Fruit fly (Drosophila melanogaster) whole organism, prepupa: ENCODE data around the gene CG14684.
A peak's percentile ranks its signal among the peaks of the same experiment; 100 is the strongest.

Experiments
- Blimp-1 ChIP-seq: fragments of 200-800 bp; sonication (Bioruptor generic); optimal IDR thresholded peaks from 3 replicates; lab custom pipeline; 2017; ENCODE audit warnings: missing biosample characterization, missing genetic modification characterization, mild to moderate bottlenecking, moderate library complexity, missing genetic modification reagents
- CG10631 ChIP-seq: fragments of 200-800 bp; sonication (Bioruptor generic); optimal IDR thresholded peaks from 2 replicates; lab custom pipeline; 2016; ENCODE audit warnings: missing biosample characterization, missing genetic modification characterization
- CG10669 ChIP-seq: fragments of 200-800 bp; sonication (Bioruptor generic); optimal IDR thresholded peaks from 3 replicates; lab custom pipeline; 2018; ENCODE audit warnings: missing biosample characterization, mild to moderate bottlenecking, missing genetic modification characterization, moderate library complexity
- CG11294 ChIP-seq: fragments of 200-800 bp; sonication (Bioruptor generic); IDR thresholded peaks from 2 replicates; pipeline ENCODE4 v1.3.6; 2022; ENCODE audit warnings: missing biosample characterization, missing genetic modification characterization
- CG11902 ChIP-seq: fragments of 200-800 bp; sonication (Bioruptor generic); optimal IDR thresholded peaks from 3 replicates; lab custom pipeline; 2016; ENCODE audit warnings: missing biosample characterization, missing genetic modification characterization
- CG15336 ChIP-seq: fragments of 200-800 bp; sonication (Bioruptor generic); IDR thresholded peaks from 2 replicates; pipeline ENCODE4 v1.3.6; 2022; ENCODE audit warnings: missing biosample characterization, missing genetic modification characterization
- CG1621 ChIP-seq: fragments of 200-800 bp; sonication (Bioruptor generic); optimal IDR thresholded peaks from 3 replicates; lab custom pipeline; 2018; ENCODE audit warnings: missing biosample characterization, mild to moderate bottlenecking, missing genetic modification characterization
- CG16779 ChIP-seq: fragments of 200-800 bp; sonication (Bioruptor generic); optimal IDR thresholded peaks from 3 replicates; lab custom pipeline; 2017; ENCODE audit warnings: missing biosample characterization, mild to moderate bottlenecking, missing genetic modification characterization
- CG3032 ChIP-seq: fragments of 200-800 bp; optimal IDR thresholded peaks from 2 replicates; lab custom pipeline; 2019; ENCODE audit warnings: missing biosample characterization, mild to moderate bottlenecking, missing genetic modification characterization, moderate library complexity
- CG31627 ChIP-seq: fragments of 200-800 bp; sonication (Bioruptor generic); optimal IDR thresholded peaks from 3 replicates; lab custom pipeline; 2016; ENCODE audit warnings: missing biosample characterization, missing genetic modification characterization
- CG32006 ChIP-seq: fragments of 200-800 bp; sonication (Bioruptor generic); optimal IDR thresholded peaks from 3 replicates; lab custom pipeline; 2017; ENCODE audit warnings: missing biosample characterization, mild to moderate bottlenecking, missing genetic modification characterization
- CG34406 ChIP-seq: fragments of 200-800 bp; sonication (Bioruptor generic); optimal IDR thresholded peaks from 3 replicates; lab custom pipeline; 2016; ENCODE audit warnings: missing biosample characterization, missing genetic modification characterization
- CG4318 ChIP-seq: fragments of 200-800 bp; sonication (Bioruptor generic); optimal IDR thresholded peaks from 3 replicates; lab custom pipeline; 2017; ENCODE audit warnings: missing biosample characterization, mild to moderate bottlenecking, missing genetic modification characterization
- CG6163 ChIP-seq: fragments of 200-800 bp; sonication (Bioruptor generic); IDR thresholded peaks from 3 replicates; pipeline ENCODE4 v1.3.6; 2022; ENCODE audit warnings: missing biosample characterization, missing genetic modification characterization
- CG6276 ChIP-seq: fragments of 200-800 bp; sonication (Bioruptor generic); optimal IDR thresholded peaks from 2 replicates; lab custom pipeline; 2017; ENCODE audit warnings: missing biosample characterization, mild to moderate bottlenecking, missing genetic modification characterization
- CG6792 ChIP-seq: fragments of 200-800 bp; sonication (Bioruptor generic); optimal IDR thresholded peaks from 3 replicates; lab custom pipeline; 2016; ENCODE audit warnings: missing biosample characterization, missing genetic modification characterization
- CG6808 ChIP-seq: fragments of 200-800 bp; sonication (Bioruptor generic); optimal IDR thresholded peaks from 3 replicates; lab custom pipeline; 2017; ENCODE audit warnings: missing biosample characterization, missing genetic modification characterization, mild to moderate bottlenecking, moderate library complexity, missing genetic modification reagents
- CG6854 ChIP-seq: fragments of 200-800 bp; sonication (Bioruptor generic); optimal IDR thresholded peaks from 2 replicates; lab custom pipeline; 2017; ENCODE audit warnings: missing biosample characterization, mild to moderate bottlenecking, missing genetic modification characterization
- CG7368 ChIP-seq: fragments of 200-800 bp; sonication (Bioruptor generic); optimal IDR thresholded peaks from 3 replicates; lab custom pipeline; 2016; ENCODE audit warnings: missing biosample characterization, missing genetic modification characterization
- CG8319 ChIP-seq: fragments of 200-800 bp; sonication (Bioruptor generic); optimal IDR thresholded peaks from 3 replicates; lab custom pipeline; 2016; ENCODE audit warnings: missing biosample characterization, missing genetic modification characterization
- CG8632 ChIP-seq: fragments of 200-800 bp; sonication (Bioruptor generic); optimal IDR thresholded peaks from 3 replicates; lab custom pipeline; 2016; ENCODE audit warnings: missing biosample characterization, missing genetic modification characterization
- CG9139 ChIP-seq: fragments of 200-800 bp; sonication (Bioruptor generic); optimal IDR thresholded peaks from 3 replicates; lab custom pipeline; 2017; ENCODE audit warnings: missing biosample characterization, mild to moderate bottlenecking, missing genetic modification characterization
- Eip75B ChIP-seq: fragments of 200-800 bp; sonication (Bioruptor generic); optimal IDR thresholded peaks from 3 replicates; lab custom pipeline; 2016; ENCODE audit warnings: missing biosample characterization, missing genetic modification characterization
- Eip78C ChIP-seq: fragments of 200-800 bp; sonication (Bioruptor generic); peaks from one replicate; lab custom pipeline; 2016; ENCODE audit warnings: missing biosample characterization, missing genetic modification characterization
- Eip93F ChIP-seq: fragments of 200-800 bp; sonication (Bioruptor generic); optimal IDR thresholded peaks from 2 replicates; lab custom pipeline; 2016; ENCODE audit warnings: missing biosample characterization, mild to moderate bottlenecking, missing genetic modification characterization
- Ets96B ChIP-seq: fragments of 200-800 bp; optimal IDR thresholded peaks from 2 replicates; lab custom pipeline; 2019; ENCODE audit warnings: missing biosample characterization, mild to moderate bottlenecking, missing genetic modification characterization, moderate library complexity
- Hr38 ChIP-seq: sonication (Bioruptor generic); optimal IDR thresholded peaks from 2 replicates; lab custom pipeline; 2016; ENCODE audit warnings: missing biosample characterization, missing genetic modification characterization
- Hr39 ChIP-seq: fragments of 200-800 bp; sonication (Bioruptor generic); optimal IDR thresholded peaks from 2 replicates; lab custom pipeline; 2016; ENCODE audit warnings: missing biosample characterization, missing genetic modification characterization
- Hr4 ChIP-seq: fragments of 200-800 bp; sonication (Bioruptor generic); optimal IDR thresholded peaks from 3 replicates; lab custom pipeline; 2016; ENCODE audit warnings: missing biosample characterization, missing genetic modification characterization
- Lpt ChIP-seq: fragments of 200-800 bp; sonication (Bioruptor generic); optimal IDR thresholded peaks from 3 replicates; lab custom pipeline; 2016; ENCODE audit warnings: missing biosample characterization, missing genetic modification characterization
- Met ChIP-seq: fragments of 200-800 bp; sonication (Bioruptor generic); optimal IDR thresholded peaks from 3 replicates; lab custom pipeline; 2016; ENCODE audit warnings: missing biosample characterization, missing genetic modification characterization
- OdsH ChIP-seq: fragments of 200-800 bp; sonication (Bioruptor generic); optimal IDR thresholded peaks from 3 replicates; lab custom pipeline; 2016; ENCODE audit warnings: missing biosample characterization, missing genetic modification characterization
- Sox102F ChIP-seq: fragments of 200-800 bp; sonication (Bioruptor generic); optimal IDR thresholded peaks from 2 replicates; lab custom pipeline; 2016; ENCODE audit warnings: missing biosample characterization, mild to moderate bottlenecking, missing genetic modification characterization
- Sox14 ChIP-seq: fragments of 200-800 bp; sonication (Bioruptor generic); optimal IDR thresholded peaks from 3 replicates; lab custom pipeline; 2016; ENCODE audit warnings: missing biosample characterization, missing genetic modification characterization
- achi ChIP-seq: fragments of 200-800 bp; sonication (Bioruptor generic); optimal IDR thresholded peaks from 3 replicates; lab custom pipeline; 2016; ENCODE audit warnings: missing biosample characterization, missing genetic modification characterization
- cyc ChIP-seq: fragments of 200-800 bp; sonication (Bioruptor generic); optimal IDR thresholded peaks from 3 replicates; lab custom pipeline; 2016; ENCODE audit warnings: missing biosample characterization, missing genetic modification characterization
- dsx ChIP-seq: fragments of 200-800 bp; optimal IDR thresholded peaks from 3 replicates; lab custom pipeline; 2019; ENCODE audit warnings: missing biosample characterization, mild to moderate bottlenecking, missing genetic modification characterization, moderate library complexity; ENCODE audit not compliant: poor library complexity, severe bottlenecking
- eg ChIP-seq: fragments of 200-800 bp; sonication (Bioruptor generic); IDR thresholded peaks from 3 replicates; pipeline ENCODE4 v1.3.6; 2022; ENCODE audit warnings: missing biosample characterization, missing genetic modification characterization
- esn ChIP-seq: fragments of 200-800 bp; sonication (Bioruptor generic); optimal IDR thresholded peaks from 2 replicates; lab custom pipeline; 2016; ENCODE audit warnings: missing biosample characterization, mild to moderate bottlenecking, missing genetic modification characterization, moderate library complexity
- fd59A ChIP-seq: fragments of 200-800 bp; sonication (Bioruptor generic); optimal IDR thresholded peaks from 2 replicates; lab custom pipeline; 2017; ENCODE audit warnings: missing biosample characterization, mild to moderate bottlenecking, missing genetic modification characterization, missing genetic modification reagents
- fd85E ChIP-seq: fragments of 200-800 bp; sonication (Bioruptor generic); optimal IDR thresholded peaks from 3 replicates; lab custom pipeline; 2016; ENCODE audit warnings: missing biosample characterization, missing genetic modification characterization
- fkh ChIP-seq: fragments of 200-800 bp; sonication (Bioruptor generic); optimal IDR thresholded peaks from 3 replicates; lab custom pipeline; 2017; ENCODE audit warnings: missing biosample characterization, mild to moderate bottlenecking, missing genetic modification characterization, moderate library complexity
- net ChIP-seq: fragments of 200-800 bp; sonication (Bioruptor generic); optimal IDR thresholded peaks from 3 replicates; lab custom pipeline; 2016; ENCODE audit warnings: missing biosample characterization, missing genetic modification characterization
- pdm3 ChIP-seq: fragments of 200-800 bp; sonication (Bioruptor generic); optimal IDR thresholded peaks from 3 replicates; lab custom pipeline; 2016; ENCODE audit warnings: missing biosample characterization, missing genetic modification characterization
- salr ChIP-seq, 2 experiments: fragments of 200-800 bp; sonication (Bioruptor generic); optimal IDR thresholded peaks; 3 replicates each; lab custom pipeline; 2016 to 2018; ENCODE audit warnings: missing biosample characterization in 2 of 2, missing genetic modification characterization in 2 of 2, mild to moderate bottlenecking in 1 of 2
- spab ChIP-seq: fragments of 200-800 bp; sonication (Bioruptor generic); optimal IDR thresholded peaks from 2 replicates; lab custom pipeline; 2017; ENCODE audit warnings: missing biosample characterization, mild to moderate bottlenecking, missing genetic modification characterization, missing genetic modification reagents
- ss ChIP-seq, 2 experiments: fragments of 200-800 bp; sonication (Bioruptor generic); optimal IDR thresholded peaks; 2 replicates in 1 of 2; 3 replicates in 1 of 2; lab custom pipeline; 2017 to 2018; ENCODE audit warnings: mild to moderate bottlenecking in 2 of 2, missing biosample characterization in 2 of 2, missing genetic modification characterization in 2 of 2, moderate library complexity in 1 of 2
- svp ChIP-seq: fragments of 200-800 bp; sonication (Bioruptor generic); peaks from one replicate; lab custom pipeline; 2016; ENCODE audit warnings: missing biosample characterization, missing genetic modification characterization
- topi ChIP-seq: fragments of 200-800 bp; sonication (Bioruptor generic); optimal IDR thresholded peaks from 3 replicates; lab custom pipeline; 2016; ENCODE audit warnings: missing biosample characterization, missing genetic modification characterization
- vri ChIP-seq: fragments of 200-800 bp; sonication (Bioruptor generic); optimal IDR thresholded peaks from 3 replicates; lab custom pipeline; 2016; ENCODE audit warnings: missing biosample characterization, mild to moderate bottlenecking, missing genetic modification characterization

The CG14684 gene

dm6 chr3R:10669950-10670349, 36.8 kb upstream of the CG14684 start (continued):
- TF ChIP-seq CG6854 (GFP tag; lab: Kevin White, UChicago) (no peak), fd85E (GFP tag; lab: Kevin White, UChicago) (no peak), Hr4 (GFP tag; lab: Kevin White, UChicago) (no peak), CG6792 (GFP tag; lab: Kevin White, UChicago) (no peak), CG8319 (GFP tag; lab: Kevin White, UChicago) (no peak), Eip75B (GFP tag; lab: Kevin White, UChicago) (peak; percentile 4)

- TF ChIP-seq dsx (GFP tag; lab: Kevin White, UChicago) (no peak), CG32006 (no peak), CG16779 (tag; lab: Kevin White, UChicago) (no peak), svp (GFP tag; lab: Kevin White, UChicago) (peak; percentile 76), Hr38 (no peak), Eip75B (GFP tag; lab: Kevin White, UChicago) (no peak), Lpt (no peak), topi (GFP tag; lab: Kevin White, UChicago) (no peak), CG1621 (no peak), CG8319 (GFP tag; lab: Kevin White, UChicago) (no peak), CG6276 (GFP tag; lab: Kevin White, UChicago) (no peak), Eip93F (no peak), fd85E (GFP tag; lab: Kevin White, UChicago) (no peak), Hr39 (peak; percentile 2), CG7368 (GFP tag; lab: Kevin White, UChicago) (no peak), CG6792 (GFP tag; lab: Kevin White, UChicago) (no peak), CG31627 (GFP tag; lab: Kevin White, UChicago) (no peak), CG6854 (GFP tag; lab: Kevin White, UChicago) (no peak), Met (GFP tag; lab: Kevin White, UChicago) (peak; percentile 24), OdsH (GFP tag; lab: Kevin White, UChicago) (no peak), CG15336 (GFP tag; lab: Robert Waterston, UW) (no peak), Hr4 (GFP tag; lab: Kevin White, UChicago) (no peak), Blimp-1 (no peak), spab (GFP tag; lab: Kevin White, UChicago) (no peak), eg (GFP tag; lab: Robert Waterston, UW) (no peak), vri (GFP tag; lab: Kevin White, UChicago) (no peak), CG9139 (GFP tag; lab: Kevin White, UChicago) (no peak), CG34406 (no peak), esn (GFP tag; lab: Kevin White, UChicago) (peak; percentile 18), CG11294 (no peak), CG6808 (GFP tag; lab: Kevin White, UChicago) (no peak), Eip78C (peak; percentile 51), CG10669 (GFP tag; lab: Kevin White, UChicago) (no peak), CG10631 (GFP tag; lab: Kevin White, UChicago) (no peak), Ets96B (no peak), fkh (GFP tag; lab: Kevin White, UChicago) (no peak), pdm3 (GFP tag; lab: Kevin White, UChicago) (no peak), Sox14 (GFP tag; lab: Kevin White, UChicago) (no peak), fd59A (GFP tag; lab: Kevin White, UChicago) (no peak), CG6163 (GFP tag; lab: Robert Waterston, UW) (no peak), achi (GFP tag; lab: Kevin White, UChicago) (no peak), Sox102F (peak; percentile 5), CG8632 (GFP tag; lab: Kevin White, UChicago) (no peak), net (GFP tag; lab: Kevin White, UChicago) (no peak), CG11902 (no peak), CG3032 (tag; lab: Kevin White, UChicago) (no peak), salr (GFP tag; optimal IDR thresholded peaks at IDR 0.05; lab: Kevin White, UChicago) (no peak), ss (GFP tag; optimal IDR thresholded peaks at IDR 0.05; lab: Kevin White, UChicago) (no peak), cyc (GFP tag; lab: Kevin White, UChicago) (no peak), CG4318 (GFP tag; lab: Kevin White, UChicago) (no peak)
Measured at dm6 chr3R:10672680-10673079, 34.1 kb upstream of the CG14684 start.
